Worm (Caenorhabditis elegans) whole organism, L4 larva: Measurements from ENCODE around the gene ZK688.11.

Experiments used
- F26F4.8 ChIP-seq: fragments of 200-800 bp; sonication (Bioruptor generic); conservative IDR thresholded peaks from 2 replicates; pipeline ENCODE4 v1.3.6; 2022; ENCODE audit warnings: missing genetic modification characterization, missing compliant biosample characterization
- F44E2.7 ChIP-seq: fragments of 200-800 bp; sonication (Bioruptor generic); IDR thresholded peaks from 2 replicates; pipeline ENCODE4 v2.1.2; 2022; ENCODE audit warnings: missing genetic modification characterization, missing compliant biosample characterization
- F49E8.2 ChIP-seq: sonication (generic microtip); optimal IDR thresholded peaks from 2 replicates; lab custom pipeline; 2016; ENCODE audit warnings: missing compliant biosample characterization, mild to moderate bottlenecking, missing genetic modification characterization, borderline replicate concordance
- Y48G9A.11 ChIP-seq: fragments of 200-800 bp; sonication (Bioruptor generic); IDR thresholded peaks from 2 replicates; pipeline ENCODE4 v1.3.6; 2022; ENCODE audit warnings: missing genetic modification reagents, missing genetic modification characterization, missing compliant biosample characterization
- dmd-9 ChIP-seq: fragments of 200-800 bp; sonication (Bioruptor generic); IDR thresholded peaks from 2 replicates; pipeline ENCODE4 v1.3.6; 2022; ENCODE audit warnings: missing genetic modification reagents, missing genetic modification characterization, missing compliant biosample characterization
- hif-1 ChIP-seq, 2 experiments: sonication (generic microtip); optimal IDR thresholded peaks; 2 replicates each; lab custom pipeline; 2016 to 2017; ENCODE audit warnings: missing compliant biosample characterization in 2 of 2, missing genetic modification characterization in 2 of 2, missing genetic modification reagents in 2 of 2, missing genotype in 2 of 2, mild to moderate bottlenecking in 1 of 2
- hlh-30 ChIP-seq: sonication (generic microtip); optimal IDR thresholded peaks from 2 replicates; lab custom pipeline; 2017; ENCODE audit warnings: antibody characterized with exemption, mild to moderate bottlenecking, missing genetic modification characterization, missing compliant biosample characterization; ENCODE audit not compliant: insufficient read depth
- lin-1 ChIP-seq: fragments of 200-800 bp; sonication (Bioruptor generic); IDR thresholded peaks from 2 replicates; pipeline ENCODE4 v1.3.6; 2022; ENCODE audit warnings: missing genetic modification reagents, missing genetic modification characterization, missing compliant biosample characterization
- lin-38 ChIP-seq: fragments of 200-800 bp; sonication (Bioruptor generic); IDR thresholded peaks from 2 replicates; pipeline ENCODE4 v1.3.6; 2022; ENCODE audit warnings: missing genetic modification reagents, missing genetic modification characterization, missing compliant biosample characterization
- madf-9 ChIP-seq: fragments of 200-800 bp; sonication (Bioruptor generic); conservative IDR thresholded peaks from 2 replicates; pipeline ENCODE4 v1.3.6; 2022; ENCODE audit warnings: missing genetic modification reagents, missing genetic modification characterization, missing compliant biosample characterization
- mdl-1 ChIP-seq, 2 experiments: fragments of 150-350 bp in 1 of 2; sonication (generic microtip) in 1 of 2; optimal IDR thresholded peaks; 2 replicates each; lab custom pipeline; 2014 to 2017; ENCODE audit warnings: missing biosample characterization in 2 of 2, missing genetic modification characterization in 2 of 2
- mes-2 ChIP-seq: sonication (generic microtip); optimal IDR thresholded peaks from 2 replicates; lab custom pipeline; 2016; ENCODE audit warnings: missing genotype, mild to moderate bottlenecking, missing genetic modification characterization, missing compliant biosample characterization; ENCODE audit not compliant: poor library complexity, severe bottlenecking
- nhr-10 ChIP-seq: fragments of 150-350 bp; optimal IDR thresholded peaks from 2 replicates; lab custom pipeline; 2014; ENCODE audit warnings: missing biosample characterization, missing genetic modification characterization
- nhr-102 ChIP-seq: sonication (generic microtip); optimal IDR thresholded peaks from 2 replicates; lab custom pipeline; 2016; ENCODE audit warnings: mild to moderate bottlenecking, missing genetic modification characterization, moderate library complexity, missing compliant biosample characterization
- vab-7 ChIP-seq: fragments of 200-800 bp; sonication (Bioruptor generic); IDR thresholded peaks from 2 replicates; pipeline ENCODE4 v1.3.6; 2022; ENCODE audit warnings: missing genetic modification reagents, missing genetic modification characterization, missing compliant biosample characterization
- zag-1 ChIP-seq: fragments of 150-350 bp; optimal IDR thresholded peaks from 2 replicates; lab custom pipeline; 2014; ENCODE audit warnings: missing biosample characterization, missing genetic modification characterization
- ztf-7 ChIP-seq: fragments of 150-350 bp; optimal IDR thresholded peaks from 2 replicates; lab custom pipeline; 2014; ENCODE audit warnings: missing biosample characterization, missing genetic modification characterization

Gene ZK688.11

DNA sequence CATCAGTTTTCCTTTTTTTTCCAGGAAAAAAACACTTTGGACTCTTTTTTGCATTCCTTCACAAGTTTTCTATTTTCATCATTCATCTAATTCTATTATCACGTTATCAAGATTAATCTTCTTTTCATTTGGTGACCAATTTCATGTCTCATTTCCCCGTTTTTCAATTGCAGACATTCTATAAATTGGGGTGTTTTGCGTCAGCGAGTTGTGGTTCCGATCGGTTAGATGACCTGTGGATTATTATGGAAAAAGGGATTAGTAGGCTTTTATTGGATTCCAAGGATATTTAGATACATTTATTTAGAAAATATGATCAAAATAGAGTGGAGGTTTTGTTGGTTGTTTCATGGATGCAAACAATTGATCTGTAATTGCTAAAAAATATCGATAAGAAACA lies 49.9 kb downstream of the ZK688.11 start:
- TF ChIP-seq zag-1 (tag; lab: Kevin White, UChicago) (no peak), F49E8.2 (tag; lab: Kevin White, UChicago) (no peak), nhr-10 (no peak), F44E2.7 (GFP tag; lab: Robert Waterston, UW) (no peak), ztf-7 (tag; lab: Kevin White, UChicago) (no peak), madf-9 (GFP tag; lab: Robert Waterston, UW) (no peak), hlh-30 (tag; lab: Kevin White, UChicago) (no peak), lin-38 (GFP tag; lab: Robert Waterston, UW) (no peak), Y48G9A.11 (GFP tag; lab: Robert Waterston, UW) (no peak), F26F4.8 (no peak), dmd-9 (GFP tag; lab: Robert Waterston, UW) (no peak), lin-1 (GFP tag; lab: Robert Waterston, UW) (no peak), hif-1 (tag; optimal IDR thresholded peaks at IDR 0.05; lab: Kevin White, UChicago) (no peak), nhr-102 (tag; lab: Kevin White, UChicago) (no peak), mes-2 (no peak), vab-7 (GFP tag; lab: Robert Waterston, UW) (no peak), mdl-1 (tag; optimal IDR thresholded peaks at IDR 0.05; lab: Kevin White, UChicago) (no peak)
- TF ChIP-seq, all 104 proteins: peak for 0
